Worm (Caenorhabditis elegans): ENCODE data around the gene nas-16.

DNA sequence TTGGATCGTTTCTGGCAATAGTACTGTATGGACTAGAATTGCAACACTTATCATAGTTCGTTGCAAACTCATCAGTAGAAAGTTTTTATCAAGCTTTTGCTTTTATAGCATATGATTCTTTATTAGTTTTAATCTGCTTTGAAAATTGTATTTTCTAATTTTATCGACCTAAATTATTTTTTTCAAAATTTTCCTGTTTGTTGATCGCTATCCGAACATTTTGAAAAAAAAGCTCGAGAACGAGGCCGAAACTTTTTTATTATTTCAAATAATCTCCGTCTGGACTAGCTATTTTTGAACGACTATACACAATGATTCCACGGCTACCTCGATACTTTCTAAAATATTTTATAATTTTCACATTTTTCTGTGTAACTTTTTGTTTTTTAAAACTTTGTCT, 5.7 kb upstream of the nas-16 start, which contains the start of gene F55C10.4:
- no peak for TF ChIP-seq ets-5 (GFP tag; IDR thresholded peaks at IDR 0.05)
- TF ChIP-seq jun-1 (tag; optimal IDR thresholded peaks at IDR 0.05): no peak
- no peak for TF ChIP-seq ztf-4 (tag; optimal IDR thresholded peaks at IDR 0.05)
- no peak for TF ChIP-seq lin-15B (tag; optimal IDR thresholded peaks at IDR 0.05)
- TF ChIP-seq nhr-85 (tag): no peak
- TF ChIP-seq zag-1 (tag; optimal IDR thresholded peaks at IDR 0.05): no peak
- TF ChIP-seq snpc-4 (tag; optimal IDR thresholded peaks at IDR 0.05): no peak
- no peak for TF ChIP-seq snu-23 (GFP tag; optimal IDR thresholded peaks at IDR 0.05)
- TF ChIP-seq F16B12.6 (tag; optimal IDR thresholded peaks at IDR 0.05): no peak

All from whole organism, L1 larva.